Worm (Caenorhabditis elegans): ENCODE measurements around the gene Y38A10A.2.

Y38A10A.2 gene

DNA sequence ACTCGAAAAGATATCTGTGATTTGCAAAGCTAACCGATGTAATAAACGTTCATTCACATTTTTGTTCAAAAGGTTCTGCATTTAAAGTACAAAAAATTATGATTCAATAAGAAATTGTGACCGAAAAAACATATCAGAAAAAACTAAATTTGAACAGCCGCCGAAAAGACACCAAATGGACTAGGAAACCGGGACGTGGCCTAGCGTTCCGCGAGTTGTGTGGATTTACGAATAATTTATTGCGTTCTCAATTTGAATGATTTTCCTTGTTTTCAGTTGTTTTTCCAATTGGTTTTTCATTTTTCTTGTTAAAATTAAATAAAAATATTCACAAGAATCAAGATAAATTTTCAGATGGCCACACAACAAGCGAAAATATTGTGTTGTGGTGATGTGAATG lies 44.2 kb upstream of the Y38A10A.2 start, which contains the start of gene cwf-19L1 (continued):
- TF ChIP-seq lir-3 (tag; optimal IDR thresholded peaks at IDR 0.05; ENCODE audit: poor library complexity), result peak; percentile 91
- TF ChIP-seq efl-3 (GFP tag; optimal IDR thresholded peaks at IDR 0.05), result no peak
- peak; percentile 79 for TF ChIP-seq tbx-2 (tag; optimal IDR thresholded peaks at IDR 0.05)
- peak; percentile 74 for TF ChIP-seq fkh-4 (tag; optimal IDR thresholded peaks at IDR 0.05; ENCODE audit: borderline replicate concordance)
- peak; percentile 76 for TF ChIP-seq unc-130 (tag; optimal IDR thresholded peaks at IDR 0.05)
- no peak for TF ChIP-seq nhr-12 (tag; optimal IDR thresholded peaks at IDR 0.05)
- no peak for TF ChIP-seq aha-1 (tag; optimal IDR thresholded peaks at IDR 0.05)
- TF ChIP-seq nhr-85 (tag), result peak; percentile 88
- TF ChIP-seq alr-1 (tag; optimal IDR thresholded peaks at IDR 0.05; ENCODE audit: borderline replicate concordance), result no peak
- no peak for TF ChIP-seq ceh-63 (GFP tag; optimal IDR thresholded peaks at IDR 0.05)
- no peak for TF ChIP-seq tlp-1 (tag; optimal IDR thresholded peaks at IDR 0.05)
- TF ChIP-seq nhr-71 (tag; optimal IDR thresholded peaks at IDR 0.05), result peak; percentile 79
- peak; percentile 43 for TF ChIP-seq F16B12.6 (tag; optimal IDR thresholded peaks at IDR 0.05)
- no peak for TF ChIP-seq nhr-77 (tag; optimal IDR thresholded peaks at IDR 0.05)
- peak; percentile 61 for TF ChIP-seq blmp-1 (tag; optimal IDR thresholded peaks at IDR 0.05)
- TF ChIP-seq unc-98 (GFP tag; IDR thresholded peaks at IDR 0.05), result peak; percentile 6; the same call in 1 of the 2 replicates
- peak; percentile 99 for TF ChIP-seq xbp-1 (tag; optimal IDR thresholded peaks at IDR 0.05)
- TF ChIP-seq sox-4 (tag; optimal IDR thresholded peaks at IDR 0.05), result peak; percentile 65
- TF ChIP-seq nhr-84 (tag; optimal IDR thresholded peaks at IDR 0.05), result no peak
- peak; percentile 18 to 65 (median 60) for TF ChIP-seq ceh-82 (tag; optimal IDR thresholded peaks at IDR 0.05)
- peak; percentile 95 to 96 for TF ChIP-seq lin-35 (GFP tag; optimal IDR thresholded peaks at IDR 0.05)

DNA sequence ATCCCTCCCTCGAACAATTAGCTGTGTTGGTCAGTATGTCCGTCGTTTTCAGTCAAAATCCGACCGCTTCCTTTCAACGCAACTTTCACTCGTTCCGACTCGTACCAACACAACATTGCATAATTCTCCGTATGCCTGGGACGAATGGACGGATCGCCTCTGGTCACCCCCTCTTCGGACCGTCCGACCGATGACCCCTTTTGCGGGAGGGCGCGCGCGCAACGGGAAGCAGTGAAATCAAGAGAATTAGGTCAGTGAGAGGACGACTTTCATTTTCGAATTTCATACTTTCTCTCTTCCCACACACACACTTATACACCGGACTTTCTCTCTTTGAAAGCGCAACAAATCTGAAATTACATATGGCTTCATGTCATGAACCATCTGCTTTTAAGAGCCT lies 42.1 kb upstream of the Y38A10A.2 start, which contains the start of gene atf-8:
Gene atf-8 (plus strand): TSS at position 234 of the 400 bp plus-strand sequence.
- no peak for TF ChIP-seq unc-30 (tag; optimal IDR thresholded peaks at IDR 0.05)
- TF ChIP-seq blmp-1 (tag; optimal IDR thresholded peaks at IDR 0.05), result peak; percentile 100

DNA sequence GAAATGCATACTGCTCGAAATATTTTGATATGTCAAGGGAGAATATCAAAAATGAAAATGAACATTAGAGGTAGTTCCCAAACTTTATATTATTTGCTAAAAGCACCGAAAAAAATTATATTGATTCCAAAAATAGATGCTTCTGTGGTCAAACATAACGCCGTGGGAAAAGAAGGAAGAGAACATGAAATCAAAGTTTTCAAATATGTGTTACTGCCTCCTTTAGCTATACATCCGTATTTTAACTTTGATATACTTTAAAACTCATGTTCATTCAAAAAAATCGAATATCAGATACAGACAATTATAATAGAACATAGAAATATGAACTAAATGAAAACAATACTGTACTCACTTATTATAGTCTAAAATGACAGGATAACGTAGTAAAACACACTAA lies 40.2 kb upstream of the Y38A10A.2 start, which contains the start of gene Y38A10A.11:
Gene Y38A10A.11 (minus strand): TSS at position 101 of the 400 bp plus-strand sequence.
- TF ChIP-seq zag-1 (tag; optimal IDR thresholded peaks at IDR 0.05), result no peak
- no peak for TF ChIP-seq zip-4 (GFP tag; optimal IDR thresholded peaks at IDR 0.05)
- TF ChIP-seq alr-1 (tag; optimal IDR thresholded peaks at IDR 0.05; ENCODE audit: borderline replicate concordance), result no peak
- TF ChIP-seq tlp-1 (tag; optimal IDR thresholded peaks at IDR 0.05), result no peak
- no peak for TF ChIP-seq hlh-17 (GFP tag; optimal IDR thresholded peaks at IDR 0.05; ENCODE audit: borderline replicate concordance)
- no peak for TF ChIP-seq lsy-2 (tag; optimal IDR thresholded peaks at IDR 0.05)
- no peak for TF ChIP-seq ztf-11 (tag; optimal IDR thresholded peaks at IDR 0.05)
- TF ChIP-seq ets-5 (GFP tag; IDR thresholded peaks at IDR 0.05), result no peak
- no peak for TF ChIP-seq pqm-1 (tag; optimal IDR thresholded peaks at IDR 0.05)
- no peak for TF ChIP-seq irx-1 (tag; optimal IDR thresholded peaks at IDR 0.05)
- TF ChIP-seq nhr-76 (tag; optimal IDR thresholded peaks at IDR 0.05), result no peak
- TF ChIP-seq nhr-85 (tag), result no peak
- no peak for TF ChIP-seq snpc-4 (tag; optimal IDR thresholded peaks at IDR 0.05)

DNA sequence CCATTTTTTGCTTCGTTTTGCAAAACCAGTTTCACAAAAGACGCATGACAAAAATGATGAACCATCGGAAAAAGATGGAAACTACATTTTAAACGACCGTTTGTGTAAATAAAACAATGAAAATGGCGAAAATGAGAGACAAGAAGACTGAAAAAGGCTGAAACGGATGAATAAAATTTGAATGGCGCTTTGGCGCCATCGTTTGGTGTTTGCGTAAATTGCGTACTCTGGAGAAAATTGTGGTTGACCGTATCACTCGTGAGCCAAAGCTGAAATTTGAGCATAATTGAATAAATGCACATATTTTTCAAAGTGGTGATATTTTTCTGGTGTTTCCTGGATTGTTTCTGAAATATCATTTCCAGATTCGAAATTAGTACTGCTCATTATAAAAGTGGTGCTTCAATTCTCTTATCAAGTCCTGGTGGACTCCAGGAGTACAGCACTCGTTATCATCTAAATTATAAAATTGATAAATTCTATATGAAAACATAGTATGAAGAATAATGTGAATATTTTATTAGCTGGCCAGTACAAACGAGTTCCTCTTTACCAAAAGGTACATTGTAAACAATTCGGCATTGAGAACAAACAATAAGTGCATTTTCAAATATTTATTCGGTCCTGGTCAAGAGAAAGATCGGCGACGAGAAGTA lies 38.1 kb upstream of the Y38A10A.2 start:
- peak; percentile 18 to 33 for TF ChIP-seq lin-35 (GFP tag; optimal IDR thresholded peaks at IDR 0.05)
- peak; percentile 8 to 25 for TF ChIP-seq efl-1 (optimal IDR thresholded peaks at IDR 0.05)
- TF ChIP-seq efl-1 (GFP tag; optimal IDR thresholded peaks at IDR 0.05 in 1 of 2), result peak; percentile 54 to 80
- no peak for TF ChIP-seq tlp-1 (tag; optimal IDR thresholded peaks at IDR 0.05)
- TF ChIP-seq dpl-1 (GFP tag; optimal IDR thresholded peaks at IDR 0.05), result peak in 2 of 3 experiments; percentile 20 to 63
- peak; percentile 60 for TF ChIP-seq elt-2 (tag; optimal IDR thresholded peaks at IDR 0.05)
- TF ChIP-seq fos-1 (tag; optimal IDR thresholded peaks at IDR 0.05), result no peak
- peak in 1 of 2 experiments; percentile 80 for TF ChIP-seq lsy-2 (tag; optimal IDR thresholded peaks at IDR 0.05)
- TF ChIP-seq ceh-88 (GFP tag; IDR thresholded peaks at IDR 0.05), result no peak
- TF ChIP-seq elt-3 (tag; optimal IDR thresholded peaks at IDR 0.05), result peak in 1 of 6 experiments; percentile 4

All from whole organism, L1 larva.